Fruit fly (Drosophila melanogaster) whole organism, wandering third instar larva: ENCODE measurements around the gene CG31344.
A peak's percentile ranks its signal among the peaks of the same experiment; 100 is the strongest.

Experiments used
- Dfd ChIP-seq: fragments of >200 bp; optimal IDR thresholded peaks from 2 replicates; lab custom pipeline; 2017; ENCODE audit warnings: missing biosample characterization, missing genetic modification characterization
- Dif ChIP-seq: fragments of 200-275, 200-300 bp; sonication (Bioruptor generic); optimal IDR thresholded peaks from 2 replicates; lab custom pipeline; 2018; ENCODE audit warnings: missing biosample characterization, missing genetic modification characterization; ENCODE audit not compliant: partially characterized antibody
- Myc ChIP-seq: fragments of >200 bp; optimal IDR thresholded peaks from 2 replicates; lab custom pipeline; 2017
- N ChIP-seq: fragments of >200 bp; optimal IDR thresholded peaks from 2 replicates; lab custom pipeline; 2018; ENCODE audit warnings: missing biosample characterization, missing external identifiers, missing genetic modification characterization
- Rel ChIP-seq, 2 experiments: fragments of 200-800 bp; sonication (Bioruptor generic) in 1 of 2; optimal IDR thresholded peaks; 2 replicates in 1 of 2; 3 replicates in 1 of 2; lab custom pipeline; 2016 to 2019; ENCODE audit warnings: mild to moderate bottlenecking in 2 of 2, missing biosample characterization in 2 of 2, missing genetic modification characterization in 2 of 2, moderate library complexity in 1 of 2
- fru ChIP-seq: fragments of 200-800 bp; sonication (Bioruptor generic); optimal IDR thresholded peaks from 3 replicates; lab custom pipeline; 2016; ENCODE audit warnings: missing biosample characterization, mild to moderate bottlenecking, missing genetic modification characterization

dm6 chr3R:15262710-15263672, 37.9 kb upstream of the CG31344 start, which contains the start of the genes eIF2gamma and Set:
- TF ChIP-seq fru (GFP tag; lab: Kevin White, UChicago) = no peak
- no peak for TF ChIP-seq Dfd (GFP tag; lab: Kevin White, UChicago)
- TF ChIP-seq N (GFP tag; lab: Kevin White, UChicago) = no peak
- TF ChIP-seq Myc (lab: Kevin White, UChicago) = peak; percentile 10
- TF ChIP-seq Dif (GFP tag; lab: Kevin White, UChicago) = no peak
- no peak for TF ChIP-seq Rel (GFP tag; optimal IDR thresholded peaks at IDR 0.05; lab: Kevin White, UChicago)
- peak; percentile 54 for TF ChIP-seq Rel (tag; optimal IDR thresholded peaks at IDR 0.05; lab: Kevin White, UChicago)
